Fruit fly (Drosophila melanogaster) whole organism, embryonic: Measurements from ENCODE around the gene Acbp6.

Experiments used
- Ada2b ChIP-seq: fragments of 200-800 bp; sonication (Bioruptor generic); IDR thresholded peaks from 2 replicates; pipeline ENCODE4 v1.3.6; 2022; ENCODE audit warnings: missing biosample characterization, missing genetic modification characterization
- Blimp-1 ChIP-seq: fragments of 200-800 bp; sonication (Bioruptor generic); optimal IDR thresholded peaks from 3 replicates; lab custom pipeline; 2018; ENCODE audit warnings: missing biosample characterization, missing genetic modification characterization, mild to moderate bottlenecking, moderate library complexity, missing genetic modification reagents
- BtbVII ChIP-seq: fragments of 200-800 bp; sonication (Bioruptor generic); optimal IDR thresholded peaks from 3 replicates; lab custom pipeline; 2017; ENCODE audit warnings: missing biosample characterization, mild to moderate bottlenecking, missing genetic modification characterization
- CG10462 ChIP-seq: fragments of 200-800 bp; sonication (Bioruptor generic); optimal IDR thresholded peaks from 2 replicates; lab custom pipeline; 2016; ENCODE audit warnings: missing biosample characterization, missing genetic modification characterization
- CG10565 ChIP-seq: fragments of 200-800 bp; sonication (Bioruptor generic); optimal IDR thresholded peaks from 3 replicates; lab custom pipeline; 2016; ENCODE audit warnings: missing biosample characterization, mild to moderate bottlenecking, missing genetic modification characterization
- CG10654 ChIP-seq: fragments of 200-800 bp; sonication (Bioruptor generic); optimal IDR thresholded peaks from 2 replicates; lab custom pipeline; 2016; ENCODE audit warnings: missing biosample characterization, missing genetic modification characterization
- CG11398 ChIP-seq: fragments of 200-800 bp; sonication (Bioruptor generic); optimal IDR thresholded peaks from 2 replicates; lab custom pipeline; 2016; ENCODE audit warnings: missing biosample characterization, missing genetic modification characterization
- CG1233 ChIP-seq: fragments of 200-800 bp; sonication (Bioruptor generic); optimal IDR thresholded peaks from 4 replicates; lab custom pipeline; 2018; ENCODE audit warnings: missing biosample characterization, mild to moderate bottlenecking, missing genetic modification characterization
- CG13287 ChIP-seq: fragments of 200-800 bp; sonication (Bioruptor generic); IDR thresholded peaks from 2 replicates; pipeline ENCODE4 v1.3.6; 2022; ENCODE audit warnings: missing biosample characterization, missing genetic modification characterization; ENCODE audit not compliant: partially characterized antibody
- CG13894 ChIP-seq: fragments of 200-800 bp; sonication (Bioruptor generic); optimal IDR thresholded peaks from 3 replicates; lab custom pipeline; 2018; ENCODE audit warnings: missing biosample characterization, mild to moderate bottlenecking, missing genetic modification characterization, moderate library complexity
- CG1529 ChIP-seq: fragments of 200-800 bp; sonication (Bioruptor generic); optimal IDR thresholded peaks from 3 replicates; lab custom pipeline; 2018; ENCODE audit warnings: missing biosample characterization, missing genetic modification characterization
- CG15696 ChIP-seq: fragments of 200-800 bp; sonication (Bioruptor generic); optimal IDR thresholded peaks from 2 replicates; lab custom pipeline; 2019; ENCODE audit warnings: missing biosample characterization, mild to moderate bottlenecking, missing genetic modification characterization, moderate library complexity
- CG1647 ChIP-seq: fragments of 200-800 bp; sonication (Bioruptor generic); optimal IDR thresholded peaks from 3 replicates; lab custom pipeline; 2016; ENCODE audit warnings: missing biosample characterization, missing genetic modification characterization
- CG17186 ChIP-seq: fragments of 200-800 bp; sonication (Bioruptor generic); optimal IDR thresholded peaks from 3 replicates; lab custom pipeline; 2017; ENCODE audit warnings: missing biosample characterization, missing genetic modification reagents, missing genetic modification characterization
- CG17328 ChIP-seq: fragments of 200-800 bp; sonication (Bioruptor generic); IDR thresholded peaks from 2 replicates; pipeline ENCODE4 v1.3.6; 2022; ENCODE audit warnings: missing biosample characterization, missing genetic modification characterization
- CG17385 ChIP-seq: fragments of 200-800 bp; sonication (Bioruptor generic); optimal IDR thresholded peaks from 3 replicates; lab custom pipeline; 2018; ENCODE audit warnings: missing biosample characterization, mild to moderate bottlenecking, missing genetic modification characterization
- CG1792 ChIP-seq: fragments of 200-800 bp; sonication (Bioruptor generic); optimal IDR thresholded peaks from 2 replicates; lab custom pipeline; 2016; ENCODE audit warnings: missing biosample characterization, missing genetic modification characterization
- CG18262 ChIP-seq: fragments of 200-800 bp; optimal IDR thresholded peaks from 3 replicates; lab custom pipeline; 2019; ENCODE audit warnings: missing biosample characterization, mild to moderate bottlenecking, missing genetic modification characterization, moderate library complexity
- CG3281 ChIP-seq: fragments of 200-800 bp; sonication (Bioruptor generic); optimal IDR thresholded peaks from 3 replicates; lab custom pipeline; 2017; ENCODE audit warnings: missing biosample characterization, mild to moderate bottlenecking, missing genetic modification characterization
- CG5953 ChIP-seq: fragments of 200-800 bp; sonication (Bioruptor generic); IDR thresholded peaks from 2 replicates; pipeline ENCODE4 v1.3.6; 2022; ENCODE audit warnings: missing biosample characterization, missing genetic modification characterization
- CG6175 ChIP-seq: fragments of 200-800 bp; sonication (Bioruptor generic); IDR thresholded peaks from 3 replicates; pipeline ENCODE4 v1.3.6; 2022; ENCODE audit warnings: missing biosample characterization, missing genetic modification characterization
- CG9215 ChIP-seq: fragments of 200-800 bp; sonication (Bioruptor generic); IDR thresholded peaks from 2 replicates; pipeline ENCODE4 v1.3.6; 2022; ENCODE audit warnings: missing biosample characterization, missing genetic modification characterization
- CG9876 ChIP-seq: fragments of 200-800 bp; sonication (Bioruptor generic); optimal IDR thresholded peaks from 2 replicates; lab custom pipeline; 2016; ENCODE audit warnings: missing biosample characterization, missing genetic modification characterization
- CHES-1-like ChIP-seq: fragments of 200-800 bp; sonication (Bioruptor generic); optimal IDR thresholded peaks from 2 replicates; lab custom pipeline; 2016; ENCODE audit warnings: missing biosample characterization, missing genetic modification characterization
- D ChIP-seq, 2 experiments: fragments of 200-800 bp in 1 of 2; fragments of >200 bp in 1 of 2; sonication (Bioruptor generic) in 1 of 2; optimal IDR thresholded peaks; 2 replicates in 1 of 2; 3 replicates in 1 of 2; lab custom pipeline; 2017; ENCODE audit warnings: mild to moderate bottlenecking in 1 of 2, missing biosample characterization in 1 of 2, missing genetic modification characterization in 1 of 2, missing genetic modification reagents in 1 of 2
- D19A ChIP-seq: fragments of 200-800 bp; optimal IDR thresholded peaks from 3 replicates; lab custom pipeline; 2019; ENCODE audit warnings: missing biosample characterization, mild to moderate bottlenecking, missing genetic modification characterization, moderate library complexity
- E2f2 ChIP-seq: fragments of 200-800 bp; sonication (Bioruptor generic); IDR thresholded peaks from 2 replicates; pipeline ENCODE4 v1.3.6; 2022; ENCODE audit warnings: missing biosample characterization, missing genetic modification characterization
- Nf-YC ChIP-seq: fragments of 200-800 bp; optimal IDR thresholded peaks from 3 replicates; lab custom pipeline; 2019; ENCODE audit warnings: missing biosample characterization, mild to moderate bottlenecking, missing genetic modification characterization, moderate library complexity
- Ptx1 ChIP-seq: fragments of 200-800 bp; sonication (Bioruptor generic); IDR thresholded peaks from 2 replicates; pipeline ENCODE4 v1.3.6; 2022; ENCODE audit warnings: missing biosample characterization, missing genetic modification characterization
- Sin3A ChIP-seq: fragments of >200 bp; optimal IDR thresholded peaks from 2 replicates; lab custom pipeline; 2018
- YL-1 ChIP-seq: fragments of 200-800 bp; sonication (Bioruptor generic); optimal IDR thresholded peaks from 3 replicates; lab custom pipeline; 2017; ENCODE audit warnings: missing biosample characterization, mild to moderate bottlenecking, missing genetic modification characterization
- abd-A ChIP-seq: fragments of 200-800 bp; sonication (Bioruptor generic); optimal IDR thresholded peaks from 3 replicates; lab custom pipeline; 2019; ENCODE audit warnings: missing biosample characterization, mild to moderate bottlenecking, missing genetic modification characterization, moderate library complexity
- bsh ChIP-seq, 2 experiments: fragments of 200-800 bp; sonication (Bioruptor generic); optimal IDR thresholded peaks; 2 replicates each; lab custom pipeline; 2017 to 2018; ENCODE audit warnings: mild to moderate bottlenecking in 2 of 2, missing biosample characterization in 2 of 2, missing genetic modification characterization in 2 of 2, moderate library complexity in 1 of 2
- btn ChIP-seq: fragments of 200-800 bp; sonication (Bioruptor generic); optimal IDR thresholded peaks from 2 replicates; lab custom pipeline; 2016; ENCODE audit warnings: missing biosample characterization, missing genetic modification characterization
- disco-r ChIP-seq: fragments of 200-800 bp; sonication (Bioruptor generic); optimal IDR thresholded peaks from 2 replicates; lab custom pipeline; 2016; ENCODE audit warnings: missing biosample characterization, missing genetic modification characterization
- dmrt11E ChIP-seq: fragments of 200-800 bp; sonication (Bioruptor generic); optimal IDR thresholded peaks from 3 replicates; lab custom pipeline; 2018; ENCODE audit warnings: missing biosample characterization, mild to moderate bottlenecking, missing genetic modification characterization, moderate library complexity
- fd64A ChIP-seq: fragments of 200-800 bp; sonication (Bioruptor generic); optimal IDR thresholded peaks from 3 replicates; lab custom pipeline; 2018; ENCODE audit warnings: missing biosample characterization, mild to moderate bottlenecking, missing genetic modification characterization
- h ChIP-seq: fragments of >200 bp; optimal IDR thresholded peaks from 2 replicates; lab custom pipeline; 2017
- jing ChIP-seq: fragments of 200-800 bp; sonication (Bioruptor generic); optimal IDR thresholded peaks from 2 replicates; lab custom pipeline; 2018; ENCODE audit warnings: missing biosample characterization, mild to moderate bottlenecking, missing genetic modification characterization
- onecut ChIP-seq: fragments of 200-800 bp; sonication (Bioruptor generic); IDR thresholded peaks from 2 replicates; pipeline ENCODE4 v1.3.6; 2022; ENCODE audit warnings: missing biosample characterization, missing genetic modification characterization
- pan ChIP-seq, 4 experiments: fragments of >200 bp in 3 of 4; fragments of 200-800 bp in 1 of 4; sonication (Bioruptor generic) in 1 of 4; optimal IDR thresholded peaks in 3 of 4; IDR thresholded peaks in 1 of 4; 2 replicates each; pipeline versions ENCODE4 v1.3.6 to Lab custom; 2017 to 2022; ENCODE audit warnings: missing biosample characterization in 2 of 4, missing genetic modification characterization in 2 of 4, mixed read lengths in 1 of 4
- pzg ChIP-seq: fragments of 200-800 bp; sonication (Bioruptor generic); optimal IDR thresholded peaks from 3 replicates; lab custom pipeline; 2018; ENCODE audit warnings: missing biosample characterization, mild to moderate bottlenecking, missing genetic modification characterization, moderate library complexity
- repo ChIP-seq: fragments of 200-800 bp; sonication (Bioruptor generic); optimal IDR thresholded peaks from 2 replicates; lab custom pipeline; 2016; ENCODE audit warnings: missing biosample characterization, missing genetic modification characterization
- ro ChIP-seq: fragments of 200-800 bp; sonication (Bioruptor generic); IDR thresholded peaks from 2 replicates; pipeline ENCODE4 v1.3.6; 2022; ENCODE audit warnings: missing biosample characterization, missing genetic modification characterization
- seq ChIP-seq: fragments of 200-800 bp; sonication (Bioruptor generic); IDR thresholded peaks from 2 replicates; pipeline ENCODE4 v1.3.6; 2022; ENCODE audit warnings: missing biosample characterization, missing genetic modification characterization
- stc ChIP-seq: fragments of 200-800 bp; sonication (Bioruptor generic); IDR thresholded peaks from 2 replicates; pipeline ENCODE4 v1.3.6; 2022; ENCODE audit warnings: missing biosample characterization, missing genetic modification characterization
- tgo ChIP-seq: fragments of 200-800 bp; sonication (Bioruptor generic); IDR thresholded peaks from 3 replicates; pipeline ENCODE4 v1.3.6; 2022; ENCODE audit warnings: missing biosample characterization, missing genetic modification characterization
- wor ChIP-seq: fragments of 200-800 bp; sonication (Bioruptor generic); IDR thresholded peaks from 2 replicates; pipeline ENCODE4 v1.3.6; 2022; ENCODE audit warnings: missing biosample characterization, missing genetic modification characterization

Gene Acbp6

DNA sequence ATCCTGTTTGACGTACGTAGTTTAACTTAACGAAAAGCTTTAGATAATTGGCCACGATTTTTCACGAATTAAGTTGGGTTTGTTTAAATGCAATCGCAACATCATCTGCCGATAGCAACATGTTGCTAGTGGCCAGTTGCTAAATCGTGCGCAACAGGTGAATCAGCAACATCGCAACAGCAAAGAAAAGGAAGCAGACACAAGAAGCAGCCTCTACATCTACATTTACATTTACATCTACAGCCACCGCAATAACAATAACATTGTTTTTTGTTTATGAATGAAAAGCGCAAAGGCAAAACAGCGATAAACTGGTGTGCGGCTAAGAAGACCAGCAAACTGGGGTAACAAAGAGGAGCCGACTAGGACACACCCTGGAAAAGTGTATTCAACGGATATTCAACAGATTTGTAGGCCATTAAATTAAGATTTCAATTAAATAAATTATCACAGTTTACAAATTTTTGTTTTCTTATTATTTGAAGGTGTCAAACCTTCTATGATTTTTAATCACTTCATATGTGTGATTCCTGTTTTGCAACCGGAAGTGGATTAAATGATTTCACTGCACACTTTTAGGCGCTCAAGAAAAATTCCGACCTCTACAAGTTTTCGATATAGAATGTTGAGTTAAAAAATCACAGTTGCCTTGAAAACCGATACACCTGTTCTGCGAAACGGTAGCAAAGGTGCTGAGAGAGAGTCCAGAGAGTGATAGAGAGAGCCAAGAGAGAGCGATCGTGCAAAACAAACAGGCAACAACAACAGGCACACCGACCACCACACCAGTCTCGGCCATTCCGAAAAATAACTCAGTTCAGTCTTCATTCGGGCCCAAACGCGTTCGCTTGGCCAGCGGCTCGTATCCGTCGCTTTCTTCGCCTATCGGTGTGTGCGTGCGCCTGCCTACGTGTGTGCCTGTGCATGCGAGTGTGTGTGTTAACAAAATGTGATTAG lies 5.3 kb downstream of the Acbp6 start, which contains the start of gene melt (continued):
- peak; percentile 16 for TF ChIP-seq CG10565 (GFP tag; lab: Kevin White, UChicago)
- peak; percentile 77 for TF ChIP-seq jing (GFP tag; lab: Kevin White, UChicago)
- peak; percentile 64 for TF ChIP-seq CG17328 (GFP tag; lab: Robert Waterston, UW)
- peak; percentile 77 for TF ChIP-seq CHES-1-like (GFP tag; lab: Kevin White, UChicago)
- TF ChIP-seq CG10462 (GFP tag; lab: Kevin White, UChicago) = peak; percentile 79
- TF ChIP-seq D19A = peak; percentile 83
- TF ChIP-seq Blimp-1 (GFP tag; lab: Kevin White, UChicago) = peak; percentile 73
- TF ChIP-seq CG1529 (GFP tag; lab: Kevin White, UChicago) = peak; percentile 88
- peak; percentile 82 for TF ChIP-seq CG10654
- TF ChIP-seq CG13287 = peak; percentile 34; the same call in 1 of the 2 replicates
- peak in 1 of 2 experiments; percentile 62 for TF ChIP-seq pan (optimal IDR thresholded peaks at IDR 0.05; lab: Kevin White, UChicago)
- TF ChIP-seq pan (GFP tag; optimal IDR thresholded peaks at IDR 0.05 in 1 of 2, IDR thresholded peaks at IDR 0.05 in 1 of 2) = peak; percentile 63 to 73
- peak; percentile 78 for TF ChIP-seq repo (GFP tag; lab: Kevin White, UChicago)
- TF ChIP-seq CG17186 (GFP tag; lab: Kevin White, UChicago) = peak; percentile 5
- peak; percentile 81 for TF ChIP-seq Ptx1
- peak; percentile 79 for TF ChIP-seq disco-r (GFP tag; lab: Kevin White, UChicago)
- TF ChIP-seq pzg (GFP tag; lab: Kevin White, UChicago) = no peak
- peak; percentile 90 for TF ChIP-seq CG1233 (GFP tag; lab: Kevin White, UChicago)
- TF ChIP-seq CG9215 (GFP tag; lab: Robert Waterston, UW) = peak; percentile 86
- TF ChIP-seq CG9876 = peak; percentile 74
- TF ChIP-seq Nf-YC = peak; percentile 75
- TF ChIP-seq wor = peak; percentile 62; the same call in 1 of the 2 replicates
- TF ChIP-seq tgo (GFP tag; lab: Robert Waterston, UW) = peak; percentile 79
- peak; percentile 58 for TF ChIP-seq seq (GFP tag; lab: Robert Waterston, UW)
- TF ChIP-seq ro (GFP tag; lab: Robert Waterston, UW) = peak; percentile 62; the same call in 1 of the 2 replicates
- peak; percentile 94 for TF ChIP-seq CG18262 (tag; lab: Kevin White, UChicago)
- peak; percentile 66 for TF ChIP-seq CG11398
- TF ChIP-seq stc = 0 out of 2 replicates have a peak, but pooled peaks have one; percentile 41
- peak; percentile 81 for TF ChIP-seq btn (GFP tag; lab: Kevin White, UChicago)
- TF ChIP-seq D (optimal IDR thresholded peaks at IDR 0.05; lab: Kevin White, UChicago) = no peak
- peak; percentile 88 for TF ChIP-seq D (GFP tag; optimal IDR thresholded peaks at IDR 0.05; lab: Kevin White, UChicago)
- TF ChIP-seq CG3281 = peak; percentile 89
- TF ChIP-seq Ada2b (GFP tag; lab: Robert Waterston, UW) = peak; percentile 67
- TF ChIP-seq CG5953 (GFP tag; lab: Robert Waterston, UW) = 0 out of 2 replicates have a peak, but pooled peaks have one; percentile 10
- TF ChIP-seq Sin3A (lab: Kevin White, UChicago) = no peak
- peak; percentile 46 for TF ChIP-seq E2f2 (GFP tag; lab: Robert Waterston, UW)
- TF ChIP-seq YL-1 (GFP tag; lab: Kevin White, UChicago) = no peak
- TF ChIP-seq bsh (GFP tag; optimal IDR thresholded peaks at IDR 0.05; lab: Kevin White, UChicago) = peak; percentile 66 to 81
- TF ChIP-seq CG1647 (GFP tag; lab: Kevin White, UChicago) = peak; percentile 79
- TF ChIP-seq fd64A (GFP tag; lab: Kevin White, UChicago) = no peak
- TF ChIP-seq dmrt11E (tag; lab: Kevin White, UChicago) = peak; percentile 83
- TF ChIP-seq CG15696 = peak; percentile 79
- peak; percentile 66 for TF ChIP-seq onecut
- TF ChIP-seq CG17385 = peak; percentile 81
- TF ChIP-seq abd-A = peak; percentile 24
- peak; percentile 82 for TF ChIP-seq CG1792 (GFP tag; lab: Kevin White, UChicago)
- TF ChIP-seq CG6175 (GFP tag; lab: Robert Waterston, UW) = no peak
- peak; percentile 84 for TF ChIP-seq BtbVII (GFP tag; lab: Kevin White, UChicago)
- TF ChIP-seq CG13894 (tag; lab: Kevin White, UChicago) = peak; percentile 39
- TF ChIP-seq h = no peak
